Fruit fly (Drosophila melanogaster) whole organism, embryonic: ENCODE measurements around the gene CG32751.

Experiments used
- Ada2b ChIP-seq: fragments of 200-800 bp; sonication (Bioruptor generic); IDR thresholded peaks from 2 replicates; pipeline ENCODE4 v1.3.6; 2022; ENCODE audit warnings: missing biosample characterization, missing genetic modification characterization
- BEAF-32 ChIP-seq: fragments of 200-800 bp; sonication (Bioruptor generic); optimal IDR thresholded peaks from 3 replicates; lab custom pipeline; 2017; ENCODE audit warnings: missing biosample characterization, missing genetic modification characterization, mild to moderate bottlenecking, moderate library complexity, missing genetic modification reagents
- CG12155 ChIP-seq: fragments of 200-800 bp; sonication (Bioruptor generic); optimal IDR thresholded peaks from 3 replicates; lab custom pipeline; 2016; ENCODE audit warnings: missing biosample characterization, missing genetic modification characterization
- CG14710 ChIP-seq: fragments of 200-800 bp; sonication (Bioruptor generic); optimal IDR thresholded peaks from 3 replicates; lab custom pipeline; 2019; ENCODE audit warnings: missing biosample characterization, mild to moderate bottlenecking, missing genetic modification characterization, moderate library complexity
- CG15514 ChIP-seq: fragments of 200-800 bp; sonication (Bioruptor generic); optimal IDR thresholded peaks from 3 replicates; lab custom pipeline; 2017; ENCODE audit warnings: missing biosample characterization, missing genetic modification characterization, mild to moderate bottlenecking, moderate library complexity, missing genetic modification reagents
- CG17385 ChIP-seq: fragments of 200-800 bp; sonication (Bioruptor generic); optimal IDR thresholded peaks from 3 replicates; lab custom pipeline; 2018; ENCODE audit warnings: missing biosample characterization, mild to moderate bottlenecking, missing genetic modification characterization
- CG2712 ChIP-seq: fragments of 200-800 bp; optimal IDR thresholded peaks from 3 replicates; lab custom pipeline; 2019; ENCODE audit warnings: missing biosample characterization, mild to moderate bottlenecking, missing genetic modification characterization, moderate library complexity
- CG30431 ChIP-seq: fragments of 200-800 bp; sonication (Bioruptor generic); optimal IDR thresholded peaks from 2 replicates; lab custom pipeline; 2017; ENCODE audit warnings: missing biosample characterization, missing genetic modification characterization
- CG3163 ChIP-seq: fragments of 200-800 bp; sonication (Bioruptor generic); optimal IDR thresholded peaks from 3 replicates; lab custom pipeline; 2016; ENCODE audit warnings: missing biosample characterization, missing genetic modification characterization
- CG3838 ChIP-seq: fragments of 200-800 bp; sonication (Bioruptor generic); optimal IDR thresholded peaks from 3 replicates; lab custom pipeline; 2016; ENCODE audit warnings: missing biosample characterization, missing genetic modification characterization
- CG7928 ChIP-seq: fragments of 200-800 bp; sonication (Bioruptor generic); optimal IDR thresholded peaks from 2 replicates; lab custom pipeline; 2017; ENCODE audit warnings: missing biosample characterization, mild to moderate bottlenecking, missing genetic modification characterization
- CG8281 ChIP-seq: fragments of 200-800 bp; sonication (Bioruptor generic); optimal IDR thresholded peaks from 2 replicates; lab custom pipeline; 2018; ENCODE audit warnings: missing biosample characterization, mild to moderate bottlenecking, missing genetic modification characterization, moderate library complexity
- CG8290 ChIP-seq, 3 experiments: fragments of 200-800 bp; sonication (Bioruptor generic); optimal IDR thresholded peaks; 2 replicates each; lab custom pipeline; 2016 to 2019; ENCODE audit warnings: missing biosample characterization in 3 of 3, missing genetic modification characterization in 3 of 3, mild to moderate bottlenecking in 2 of 3, moderate library complexity in 1 of 3
- Dad ChIP-seq: fragments of 200-800 bp; sonication (Bioruptor generic); optimal IDR thresholded peaks from 3 replicates; lab custom pipeline; 2016; ENCODE audit warnings: missing biosample characterization, missing genetic modification characterization
- Dbx ChIP-seq: fragments of 200-800 bp; sonication (Bioruptor generic); IDR thresholded peaks from 3 replicates; pipeline ENCODE4 v1.3.6; 2022; ENCODE audit warnings: missing biosample characterization, missing genetic modification characterization
- E2f2 ChIP-seq: fragments of 200-800 bp; sonication (Bioruptor generic); IDR thresholded peaks from 2 replicates; pipeline ENCODE4 v1.3.6; 2022; ENCODE audit warnings: missing biosample characterization, missing genetic modification characterization
- Eip74EF ChIP-seq, 2 experiments: fragments of 200-800 bp in 1 of 2; fragments of >200 bp in 1 of 2; sonication (Bioruptor generic) in 1 of 2; optimal IDR thresholded peaks; 2 replicates each; lab custom pipeline; 2017 to 2019; ENCODE audit warnings: missing biosample characterization in 2 of 2, missing genetic modification characterization in 2 of 2, mild to moderate bottlenecking in 1 of 2, moderate library complexity in 1 of 2
- Fer1 ChIP-seq: fragments of 200-800 bp; sonication (Bioruptor generic); optimal IDR thresholded peaks from 2 replicates; lab custom pipeline; 2017; ENCODE audit warnings: missing biosample characterization, mild to moderate bottlenecking, missing genetic modification characterization
- GATAe ChIP-seq: fragments of 200-800 bp; sonication (Bioruptor generic); conservative IDR thresholded peaks from 2 replicates; pipeline ENCODE4 v1.3.6; 2022; ENCODE audit warnings: missing biosample characterization, missing genetic modification characterization
- HHEX ChIP-seq: fragments of 200-800 bp; sonication (Bioruptor generic); optimal IDR thresholded peaks from 3 replicates; lab custom pipeline; 2017; ENCODE audit warnings: missing biosample characterization, mild to moderate bottlenecking, missing genetic modification characterization, missing genetic modification reagents
- Hmx ChIP-seq: fragments of 200-800 bp; sonication (Bioruptor generic); optimal IDR thresholded peaks from 2 replicates; lab custom pipeline; 2016; ENCODE audit warnings: missing biosample characterization, missing genetic modification characterization
- Hr51 ChIP-seq, 2 experiments: fragments of 200-800 bp; sonication (Bioruptor generic); optimal IDR thresholded peaks; 2 replicates in 1 of 2; 3 replicates in 1 of 2; lab custom pipeline; 2016 to 2018; ENCODE audit warnings: missing biosample characterization in 2 of 2, missing genetic modification characterization in 2 of 2, mild to moderate bottlenecking in 1 of 2, moderate library complexity in 1 of 2
- Lpt ChIP-seq: fragments of >200 bp; optimal IDR thresholded peaks from 2 replicates; lab custom pipeline; 2018; ENCODE audit warnings: missing biosample characterization, missing genetic modification characterization
- Myb ChIP-seq: fragments of 200-800 bp; sonication (Bioruptor generic); optimal IDR thresholded peaks from 2 replicates; lab custom pipeline; 2016; ENCODE audit warnings: missing biosample characterization, missing genetic modification characterization
- NC2β ChIP-seq: fragments of 200-800 bp; sonication (Bioruptor generic); optimal IDR thresholded peaks from 2 replicates; lab custom pipeline; 2016; ENCODE audit warnings: missing biosample characterization, missing genetic modification characterization
- Oaz ChIP-seq: fragments of 200-800 bp; sonication (Bioruptor generic); IDR thresholded peaks from 2 replicates; pipeline ENCODE4 v1.3.6; 2022; ENCODE audit warnings: missing biosample characterization, missing genetic modification characterization
- PHDP ChIP-seq: fragments of 200-800 bp; sonication (Bioruptor generic); optimal IDR thresholded peaks from 3 replicates; lab custom pipeline; 2018; ENCODE audit warnings: missing biosample characterization, mild to moderate bottlenecking, missing genetic modification characterization, moderate library complexity
- Trl ChIP-seq, 3 experiments: fragments of >200 bp in 2 of 3; fragments of 200-800 bp in 1 of 3; sonication (Bioruptor generic) in 1 of 3; optimal IDR thresholded peaks; 2 replicates in 1 of 3; 3 replicates in 2 of 3; lab custom pipeline; 2016 to 2017; ENCODE audit warnings: missing biosample characterization in 1 of 3, missing genetic modification characterization in 1 of 3
- Usf ChIP-seq: fragments of 200-800 bp; sonication (Bioruptor generic); optimal IDR thresholded peaks from 2 replicates; lab custom pipeline; 2017; ENCODE audit warnings: missing genotype, missing biosample characterization, missing genetic modification characterization
- abd-A ChIP-seq: fragments of 200-800 bp; sonication (Bioruptor generic); optimal IDR thresholded peaks from 3 replicates; lab custom pipeline; 2019; ENCODE audit warnings: missing biosample characterization, mild to moderate bottlenecking, missing genetic modification characterization, moderate library complexity
- bbx ChIP-seq: fragments of 200-800 bp; sonication (Bioruptor generic); IDR thresholded peaks from 2 replicates; pipeline ENCODE4 v1.3.6; 2022; ENCODE audit warnings: missing biosample characterization, missing genetic modification characterization; ENCODE audit not compliant: partially characterized antibody
- br ChIP-seq: fragments of >200 bp; optimal IDR thresholded peaks from 2 replicates; lab custom pipeline; 2017
- cg ChIP-seq: fragments of 200-800 bp; sonication (Bioruptor generic); optimal IDR thresholded peaks from 3 replicates; lab custom pipeline; 2019; ENCODE audit warnings: missing biosample characterization, mild to moderate bottlenecking, missing genetic modification characterization, moderate library complexity
- crc ChIP-seq: fragments of 200-800 bp; sonication (Bioruptor generic); optimal IDR thresholded peaks from 2 replicates; lab custom pipeline; 2016; ENCODE audit warnings: missing biosample characterization, missing genetic modification characterization
- croc ChIP-seq: fragments of 200-800 bp; sonication (Bioruptor generic); conservative IDR thresholded peaks from 3 replicates; pipeline ENCODE4 v1.3.6; 2022; ENCODE audit warnings: missing biosample characterization, missing genetic modification characterization
- dysf ChIP-seq: fragments of 200-800 bp; sonication (Bioruptor generic); IDR thresholded peaks from 3 replicates; pipeline ENCODE4 v1.3.6; 2022; ENCODE audit warnings: missing biosample characterization, missing genetic modification characterization
- gem ChIP-seq: fragments of 200-800 bp; sonication (Bioruptor generic); optimal IDR thresholded peaks from 2 replicates; lab custom pipeline; 2019; ENCODE audit warnings: missing biosample characterization, mild to moderate bottlenecking, missing genetic modification characterization, moderate library complexity
- kni ChIP-seq: fragments of 200-800 bp; sonication (Bioruptor generic); optimal IDR thresholded peaks from 3 replicates; lab custom pipeline; 2017; ENCODE audit warnings: mild to moderate bottlenecking, missing biosample characterization, missing genetic modification reagents, missing genetic modification characterization
- lab ChIP-seq: fragments of 200-800 bp; sonication (Bioruptor generic); optimal IDR thresholded peaks from 3 replicates; lab custom pipeline; 2017; ENCODE audit warnings: missing biosample characterization, missing genetic modification characterization, mild to moderate bottlenecking, moderate library complexity, missing genetic modification reagents
- mirr ChIP-seq: fragments of 200-800 bp; sonication (Bioruptor generic); optimal IDR thresholded peaks from 3 replicates; lab custom pipeline; 2018; ENCODE audit warnings: missing biosample characterization, mild to moderate bottlenecking, missing genetic modification characterization
- nom ChIP-seq: fragments of 200-800 bp; sonication (Bioruptor generic); optimal IDR thresholded peaks from 2 replicates; lab custom pipeline; 2017; ENCODE audit warnings: missing biosample characterization, missing genetic modification characterization, mild to moderate bottlenecking, moderate library complexity, missing genetic modification reagents
- sens-2 ChIP-seq: fragments of 200-800 bp; sonication (Bioruptor generic); IDR thresholded peaks from 2 replicates; pipeline ENCODE4 v1.3.6; 2022; ENCODE audit warnings: missing biosample characterization, missing genetic modification characterization
- sima ChIP-seq: fragments of 200-800 bp; sonication (Bioruptor generic); optimal IDR thresholded peaks from 2 replicates; lab custom pipeline; 2016; ENCODE audit warnings: missing biosample characterization, missing genetic modification characterization
- stwl ChIP-seq: fragments of 200-800 bp; sonication (Bioruptor generic); optimal IDR thresholded peaks from 3 replicates; lab custom pipeline; 2018; ENCODE audit warnings: missing biosample characterization, mild to moderate bottlenecking, missing genetic modification characterization, moderate library complexity
- sug ChIP-seq: fragments of 200-800 bp; optimal IDR thresholded peaks from 2 replicates; lab custom pipeline; 2019; ENCODE audit warnings: missing biosample characterization, mild to moderate bottlenecking, missing genetic modification characterization, moderate library complexity
- tap ChIP-seq: fragments of 200-800 bp; optimal IDR thresholded peaks from 3 replicates; lab custom pipeline; 2019; ENCODE audit warnings: missing biosample characterization, mild to moderate bottlenecking, missing genetic modification characterization, moderate library complexity
- toy ChIP-seq: fragments of 200-800 bp; sonication (Bioruptor generic); IDR thresholded peaks from 2 replicates; pipeline ENCODE4 v1.3.6; 2022; ENCODE audit warnings: missing biosample characterization, missing genetic modification characterization
- tup ChIP-seq: fragments of 200-800 bp; sonication (Bioruptor generic); optimal IDR thresholded peaks from 2 replicates; lab custom pipeline; 2016; ENCODE audit warnings: missing biosample characterization, mild to moderate bottlenecking, missing genetic modification characterization, moderate library complexity
- vvl ChIP-seq: fragments of 200-800 bp; sonication (Bioruptor generic); IDR thresholded peaks from 2 replicates; pipeline ENCODE4 v1.3.6; 2022; ENCODE audit warnings: missing biosample characterization, missing genetic modification characterization

CG32751 gene

DNA sequence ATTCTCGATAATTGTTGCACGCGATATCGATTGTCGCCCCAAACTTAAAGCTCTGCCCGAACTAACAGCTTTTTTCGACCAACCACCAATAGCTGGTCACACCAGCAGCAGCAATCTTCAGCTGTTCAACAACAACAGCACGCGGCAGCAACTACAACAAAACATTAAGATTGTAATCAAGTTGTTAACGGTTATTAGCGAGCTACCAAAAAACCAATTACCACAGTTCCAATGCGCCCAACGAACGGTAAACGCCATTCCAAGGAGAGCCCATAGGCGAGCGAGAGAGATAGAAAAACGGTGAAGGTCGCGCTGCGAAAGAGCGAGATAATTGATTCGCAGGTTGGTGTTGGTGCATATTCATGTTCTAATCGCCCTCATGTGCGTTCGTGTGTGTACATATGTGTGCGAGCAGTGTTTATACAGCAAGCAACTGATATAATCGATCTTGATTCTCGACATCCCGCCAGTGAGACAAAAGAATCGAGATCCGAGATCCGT lies 21.4 kb upstream of the CG32751 start, which contains the start of gene Efr (continued):
- no peak for TF ChIP-seq Oaz (GFP tag; lab: Robert Waterston, UW)
- TF ChIP-seq toy, result no peak
- TF ChIP-seq br (lab: Kevin White, UChicago), result no peak
- TF ChIP-seq vvl (GFP tag; lab: Robert Waterston, UW), result peak; percentile 32; the same call in 1 of the 2 replicates
- peak; percentile 61 for TF ChIP-seq CG3838 (GFP tag; lab: Kevin White, UChicago)
- TF ChIP-seq BEAF-32 (GFP tag; lab: Kevin White, UChicago), result peak; percentile 28
- TF ChIP-seq CG17385 (GFP tag; lab: Kevin White, UChicago), result no peak
- TF ChIP-seq CG3163 (GFP tag; lab: Kevin White, UChicago), result no peak
- no peak for TF ChIP-seq sima (GFP tag; lab: Kevin White, UChicago)
- peak; percentile 48 for TF ChIP-seq Myb (GFP tag; lab: Kevin White, UChicago)
- TF ChIP-seq CG2712 (tag; lab: Kevin White, UChicago), result no peak
- no peak for TF ChIP-seq nom (GFP tag; lab: Kevin White, UChicago)
- TF ChIP-seq tup (GFP tag; lab: Kevin White, UChicago), result no peak
- TF ChIP-seq Hr51 (GFP tag; optimal IDR thresholded peaks at IDR 0.05; lab: Kevin White, UChicago), result no peak
- 0 out of 2 replicates have a peak, but pooled peaks have one; percentile 10 for TF ChIP-seq bbx
- TF ChIP-seq tap (tag; lab: Kevin White, UChicago), result no peak
- no peak for TF ChIP-seq croc (GFP tag; lab: Robert Waterston, UW)
- TF ChIP-seq E2f2 (GFP tag; lab: Robert Waterston, UW), result peak; percentile 85
- TF ChIP-seq CG30431 (GFP tag; lab: Kevin White, UChicago), result no peak
- no peak for TF ChIP-seq CG12155
- TF ChIP-seq Hmx (GFP tag; lab: Kevin White, UChicago), result no peak
- TF ChIP-seq GATAe (GFP tag; lab: Robert Waterston, UW), result 0 out of 2 replicates have a peak, but pooled peaks have one; percentile 33
- TF ChIP-seq Ada2b (GFP tag; lab: Robert Waterston, UW), result no peak
- TF ChIP-seq HHEX, result peak; percentile 36
- TF ChIP-seq CG14710, result no peak
- TF ChIP-seq abd-A (tag; lab: Kevin White, UChicago), result peak; percentile 93
- no peak for TF ChIP-seq Dad (GFP tag; lab: Kevin White, UChicago)
- peak; percentile 33 for TF ChIP-seq lab
- TF ChIP-seq kni (GFP tag; lab: Kevin White, UChicago), result peak; percentile 55
- no peak for TF ChIP-seq crc (GFP tag; lab: Kevin White, UChicago)
- peak; percentile 39 for TF ChIP-seq CG15514 (GFP tag; lab: Kevin White, UChicago)
- no peak for TF ChIP-seq Lpt
- no peak for TF ChIP-seq CG8281
- TF ChIP-seq dysf (GFP tag; lab: Robert Waterston, UW), result no peak
- TF ChIP-seq Dbx (GFP tag; lab: Robert Waterston, UW), result no peak
- no peak for TF ChIP-seq sens-2 (GFP tag; lab: Robert Waterston, UW)
- TF ChIP-seq Trl (optimal IDR thresholded peaks at IDR 0.05; lab: Kevin White, UChicago), result peak in 1 of 2 experiments; percentile 35
- no peak for TF ChIP-seq Trl (GFP tag; optimal IDR thresholded peaks at IDR 0.05; lab: Kevin White, UChicago)
- TF ChIP-seq mirr (GFP tag; lab: Kevin White, UChicago), result peak; percentile 85
- no peak for TF ChIP-seq PHDP (tag; lab: Kevin White, UChicago)
- TF ChIP-seq gem, result no peak
- peak; percentile 15 for TF ChIP-seq stwl (tag; lab: Kevin White, UChicago)
- no peak for TF ChIP-seq CG7928
- no peak for TF ChIP-seq Usf (GFP tag; lab: Kevin White, UChicago)
- no peak for TF ChIP-seq NC2β (GFP tag; lab: Kevin White, UChicago)
- TF ChIP-seq Fer1 (GFP tag; lab: Kevin White, UChicago), result peak; percentile 15
- no peak for TF ChIP-seq Eip74EF (GFP tag; optimal IDR thresholded peaks at IDR 0.05; lab: Kevin White, UChicago)
- peak; percentile 71 for TF ChIP-seq sug (tag; lab: Kevin White, UChicago)
- no peak for TF ChIP-seq CG8290 (GFP tag; optimal IDR thresholded peaks at IDR 0.05; lab: Kevin White, UChicago)
- no peak for TF ChIP-seq CG8290 (tag; optimal IDR thresholded peaks at IDR 0.05; lab: Kevin White, UChicago)
- peak; percentile 88 for TF ChIP-seq cg (GFP tag; lab: Kevin White, UChicago)
